Worm (Caenorhabditis elegans) whole organism, mixed stage, embryonic: ENCODE data around the gene ZK856.16.

Experiments
- M03D4.4 ChIP-seq: sonication (generic microtip); optimal IDR thresholded peaks from 2 replicates; lab custom pipeline; 2017; ENCODE audit warnings: mild to moderate bottlenecking, missing genetic modification characterization, missing compliant biosample characterization
- bed-3 ChIP-seq: fragments of 200-800 bp; sonication (Bioruptor generic); optimal IDR thresholded peaks from 3 replicates; lab custom pipeline; 2018; ENCODE audit warnings: mild to moderate bottlenecking, missing genetic modification characterization, moderate library complexity, missing compliant biosample characterization
- blmp-1 ChIP-seq: fragments of 150-350 bp; optimal IDR thresholded peaks from 2 replicates; lab custom pipeline; 2014; ENCODE audit warnings: missing biosample characterization, missing genetic modification characterization
- ceh-39 ChIP-seq: fragments of 150-350 bp; optimal IDR thresholded peaks from 2 replicates; lab custom pipeline; 2014; ENCODE audit warnings: missing biosample characterization, missing genetic modification characterization
- ceh-83 ChIP-seq: fragments of 200-800 bp; sonication (Bioruptor generic); optimal IDR thresholded peaks from 2 replicates; lab custom pipeline; 2018; ENCODE audit warnings: mild to moderate bottlenecking, missing genetic modification characterization, missing compliant biosample characterization
- cnd-1 ChIP-seq: fragments of 200-800 bp; sonication (Bioruptor generic); optimal IDR thresholded peaks from 2 replicates; lab custom pipeline; 2018; ENCODE audit warnings: mild to moderate bottlenecking, missing genetic modification characterization, missing compliant biosample characterization
- drap-1 ChIP-seq: fragments of 200-800 bp; sonication (Bioruptor generic); optimal IDR thresholded peaks from 3 replicates; lab custom pipeline; 2018; ENCODE audit warnings: mild to moderate bottlenecking, missing genetic modification characterization, missing compliant biosample characterization
- elt-1 ChIP-seq: sonication (generic microtip); optimal IDR thresholded peaks from 2 replicates; lab custom pipeline; 2017; ENCODE audit warnings: missing genetic modification characterization, mild to moderate bottlenecking, missing compliant biosample characterization, antibody characterized with exemption, moderate library complexity, borderline replicate concordance; ENCODE audit not compliant: insufficient read depth
- elt-3 ChIP-seq: fragments of 150-350 bp; optimal IDR thresholded peaks from 2 replicates; lab custom pipeline; 2014; ENCODE audit warnings: missing biosample characterization, missing genetic modification characterization
- flh-1 ChIP-seq: fragments of 200-800 bp; sonication (Bioruptor generic); optimal IDR thresholded peaks from 2 replicates; lab custom pipeline; 2018; ENCODE audit warnings: mild to moderate bottlenecking, missing genetic modification characterization, moderate library complexity, missing compliant biosample characterization
- ham-2 ChIP-seq: fragments of 200-800 bp; sonication (Bioruptor generic); optimal IDR thresholded peaks from 2 replicates; lab custom pipeline; 2018; ENCODE audit warnings: mild to moderate bottlenecking, missing genetic modification characterization, missing compliant biosample characterization
- hlh-1 ChIP-seq: fragments of 150-350 bp; optimal IDR thresholded peaks from 2 replicates; lab custom pipeline; 2014; ENCODE audit warnings: missing biosample characterization, missing genetic modification reagents, missing genetic modification characterization
- lin-13 ChIP-seq: fragments of 150-350 bp; optimal IDR thresholded peaks from 2 replicates; lab custom pipeline; 2014; ENCODE audit warnings: missing biosample characterization, missing genetic modification characterization
- lin-32 ChIP-seq: fragments of 200-800 bp; sonication (Bioruptor generic); optimal IDR thresholded peaks from 2 replicates; lab custom pipeline; 2018; ENCODE audit warnings: mild to moderate bottlenecking, missing genetic modification characterization, missing compliant biosample characterization
- lsy-2 ChIP-seq: fragments of 150-350 bp; optimal IDR thresholded peaks from 2 replicates; lab custom pipeline; 2014; ENCODE audit warnings: missing biosample characterization, missing genetic modification characterization
- mab-5 ChIP-seq: fragments of 150-350 bp; optimal IDR thresholded peaks from 2 replicates; lab custom pipeline; 2014; ENCODE audit warnings: missing biosample characterization, missing genetic modification characterization
- mep-1 ChIP-seq: fragments of 150-350 bp; optimal IDR thresholded peaks from 2 replicates; lab custom pipeline; 2017; ENCODE audit warnings: missing biosample characterization, missing genetic modification reagents, missing genetic modification characterization, inconsistent platforms
- mls-2 ChIP-seq: sonication (generic microtip); optimal IDR thresholded peaks from 2 replicates; lab custom pipeline; 2016; ENCODE audit warnings: mild to moderate bottlenecking, missing genetic modification characterization, moderate library complexity, missing compliant biosample characterization
- nhr-12 ChIP-seq: fragments of 150-350 bp; optimal IDR thresholded peaks from 2 replicates; lab custom pipeline; 2014; ENCODE audit warnings: missing biosample characterization, missing genetic modification characterization
- nhr-2 ChIP-seq: fragments of 150-350 bp; optimal IDR thresholded peaks from 2 replicates; lab custom pipeline; 2014; ENCODE audit warnings: missing biosample characterization, missing genetic modification characterization
- nhr-237 ChIP-seq: fragments of 150-350 bp; optimal IDR thresholded peaks from 2 replicates; lab custom pipeline; 2014; ENCODE audit warnings: missing biosample characterization, missing genetic modification characterization
- nhr-28 ChIP-seq: fragments of 150-350 bp; optimal IDR thresholded peaks from 2 replicates; lab custom pipeline; 2014; ENCODE audit warnings: missing biosample characterization, missing genetic modification characterization
- nhr-76 ChIP-seq: sonication (generic microtip); optimal IDR thresholded peaks from 2 replicates; lab custom pipeline; 2017; ENCODE audit warnings: missing biosample characterization, missing genetic modification characterization
- pha-4 ChIP-seq: fragments of 150-350 bp; optimal IDR thresholded peaks from 2 replicates; lab custom pipeline; 2018; ENCODE audit warnings: missing biosample characterization, missing genetic modification reagents, missing genetic modification characterization
- sem-2 ChIP-seq: fragments of 200-800 bp; sonication (Bioruptor generic); optimal IDR thresholded peaks from 2 replicates; lab custom pipeline; 2018; ENCODE audit warnings: mild to moderate bottlenecking, missing genetic modification characterization, missing compliant biosample characterization
- sptf-1 ChIP-seq: sonication (generic microtip); optimal IDR thresholded peaks from 2 replicates; lab custom pipeline; 2017; ENCODE audit warnings: mild to moderate bottlenecking, missing genetic modification characterization, moderate library complexity, missing compliant biosample characterization
- tbx-8 ChIP-seq: fragments of 200-800 bp; sonication (Bioruptor generic); optimal IDR thresholded peaks from 2 replicates; lab custom pipeline; 2018; ENCODE audit warnings: mild to moderate bottlenecking, missing genetic modification characterization, moderate library complexity, missing compliant biosample characterization
- unc-120 ChIP-seq: sonication (generic microtip); optimal IDR thresholded peaks from 2 replicates; lab custom pipeline; 2017; ENCODE audit warnings: missing genetic modification characterization, missing compliant biosample characterization; ENCODE audit not compliant: poor library complexity, severe bottlenecking
- unc-62 ChIP-seq: fragments of 150-350 bp; optimal IDR thresholded peaks from 2 replicates; lab custom pipeline; 2014; ENCODE audit warnings: missing biosample characterization, missing genetic modification reagents, missing genetic modification characterization
- zip-8 ChIP-seq: fragments of 150-350 bp; optimal IDR thresholded peaks from 2 replicates; lab custom pipeline; 2014; ENCODE audit warnings: missing biosample characterization, missing genetic modification characterization
- ztf-11 ChIP-seq: fragments of 150-350 bp; optimal IDR thresholded peaks from 2 replicates; lab custom pipeline; 2014; ENCODE audit warnings: missing biosample characterization, missing genetic modification characterization

Gene ZK856.16

DNA sequence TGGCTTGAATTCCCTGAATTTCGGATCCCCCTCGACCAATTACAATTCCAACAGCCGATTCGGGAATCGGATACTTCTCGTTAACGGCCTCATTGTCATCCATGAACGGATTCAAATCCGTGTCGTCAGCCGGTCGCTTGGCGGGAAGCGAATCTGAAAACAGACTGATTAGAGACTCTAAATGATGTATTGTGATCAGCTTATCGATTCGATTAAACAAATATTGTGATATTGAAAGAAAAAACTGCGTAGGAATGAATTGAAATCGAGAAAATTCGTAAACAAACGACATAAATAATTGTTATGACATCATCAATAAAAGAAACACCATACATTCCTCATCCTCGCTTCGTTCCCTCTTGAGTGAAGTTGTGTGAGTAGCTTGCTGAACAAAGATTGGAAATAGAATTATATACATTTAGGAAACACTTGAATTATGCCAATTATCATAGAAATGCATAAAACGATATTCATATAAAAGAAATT is 32.6 kb upstream of the ZK856.16 start:
- TF ChIP-seq nhr-28 (tag; lab: Kevin White, UChicago) (no peak), tbx-8 (GFP tag; lab: Kevin White, UChicago) (no peak), elt-1 (tag; lab: Kevin White, UChicago) (no peak), ceh-83 (GFP tag; lab: Kevin White, UChicago) (no peak), lsy-2 (tag; lab: Kevin White, UChicago) (no peak), nhr-12 (tag; lab: Kevin White, UChicago) (no peak), pha-4 (tag; lab: Kevin White, UChicago) (no peak)

DNA sequence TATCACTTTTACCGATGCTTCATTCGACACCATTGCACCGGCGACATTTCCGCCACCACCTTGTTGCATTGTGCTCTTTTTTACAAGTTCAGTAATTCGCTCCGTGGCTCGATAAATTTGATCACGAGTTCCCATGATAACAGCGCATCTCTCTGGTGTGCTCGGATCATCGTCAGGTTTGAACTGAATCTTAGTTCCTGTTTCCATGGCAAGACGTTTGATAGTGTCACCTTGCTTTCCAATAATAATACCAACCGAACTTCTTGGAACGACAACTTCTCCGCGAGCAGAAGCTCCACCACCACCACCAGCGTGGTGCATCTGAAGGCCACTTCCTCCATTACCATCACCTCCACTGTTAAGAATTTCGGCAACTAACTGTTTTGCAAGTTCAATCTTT is 31.8 kb upstream of the ZK856.16 start:
- no peak for TF ChIP-seq M03D4.4 (tag; lab: Kevin White, UChicago)
- no peak for TF ChIP-seq drap-1 (GFP tag; lab: Kevin White, UChicago)
- no peak for TF ChIP-seq nhr-76
- no peak for TF ChIP-seq elt-3 (tag; lab: Kevin White, UChicago)
- TF ChIP-seq lsy-2 (tag; lab: Kevin White, UChicago), result no peak
- no peak for TF ChIP-seq sem-2 (GFP tag; lab: Kevin White, UChicago)

DNA sequence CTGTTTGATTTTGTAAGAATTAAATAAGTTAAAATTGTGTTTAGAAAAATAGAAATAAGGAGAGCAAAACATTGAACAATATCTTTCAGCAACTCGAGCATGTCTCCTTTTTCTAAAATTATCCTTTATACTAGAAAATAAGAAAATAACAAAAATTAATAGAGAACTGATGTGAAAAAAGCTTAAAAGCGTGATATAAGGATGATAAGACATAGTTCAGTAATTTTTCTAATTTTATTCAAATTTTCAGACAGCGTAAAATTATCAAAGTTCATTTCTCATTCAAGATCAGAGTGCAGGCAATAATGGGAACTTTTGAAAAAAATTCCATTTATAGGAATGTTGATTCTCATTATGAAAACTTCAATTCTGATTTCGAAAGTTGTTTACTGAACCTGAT is 27.9 kb upstream of the ZK856.16 start, which contains the start of gene str-182:
Gene str-182 (minus strand): TSS at position 101 of the 400 bp plus-strand sequence.
- TF ChIP-seq flh-1 (GFP tag; lab: Kevin White, UChicago) (no peak), hlh-1 (no peak), nhr-12 (tag; lab: Kevin White, UChicago) (no peak), zip-8 (tag; lab: Kevin White, UChicago) (no peak), ham-2 (GFP tag; lab: Kevin White, UChicago) (no peak), mls-2 (tag; lab: Kevin White, UChicago) (no peak), unc-62 (no peak), nhr-237 (tag; lab: Kevin White, UChicago) (no peak), nhr-76 (no peak), lsy-2 (tag; lab: Kevin White, UChicago) (no peak), bed-3 (GFP tag; lab: Kevin White, UChicago) (no peak), drap-1 (GFP tag; lab: Kevin White, UChicago) (no peak), nhr-2 (tag; lab: Kevin White, UChicago) (no peak), M03D4.4 (tag; lab: Kevin White, UChicago) (no peak), ceh-39 (tag; lab: Kevin White, UChicago) (no peak), lin-13 (tag; lab: Kevin White, UChicago) (no peak), mab-5 (tag; lab: Kevin White, UChicago) (no peak), lin-32 (no peak), sptf-1 (tag; lab: Kevin White, UChicago) (no peak)

DNA sequence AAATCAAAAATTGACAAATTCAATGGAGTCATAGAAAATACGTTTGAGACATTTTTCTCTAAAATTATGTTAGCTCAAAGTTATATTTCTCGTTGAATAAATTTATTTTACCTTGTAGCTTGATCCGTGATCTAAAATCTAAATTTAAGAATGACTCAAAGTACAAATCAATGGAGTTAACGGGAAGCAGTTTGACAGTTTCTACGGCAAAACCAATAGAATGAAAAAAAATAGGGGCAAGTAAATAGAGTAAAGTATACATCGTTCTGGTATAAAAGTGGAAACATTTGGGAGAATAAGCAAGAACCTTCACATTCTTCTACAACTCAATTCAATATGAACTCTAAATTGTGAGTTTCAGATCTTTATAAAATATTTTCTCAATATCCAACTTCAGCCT is 25.5 kb upstream of the ZK856.16 start, which contains the start of gene fipr-6:
Gene fipr-6 (plus strand): TSS at position 301 of the 400 bp plus-strand sequence.
- TF ChIP-seq mab-5 (tag; lab: Kevin White, UChicago) (no peak), pha-4 (tag; lab: Kevin White, UChicago) (no peak), nhr-76 (no peak), nhr-237 (tag; lab: Kevin White, UChicago) (no peak)

DNA sequence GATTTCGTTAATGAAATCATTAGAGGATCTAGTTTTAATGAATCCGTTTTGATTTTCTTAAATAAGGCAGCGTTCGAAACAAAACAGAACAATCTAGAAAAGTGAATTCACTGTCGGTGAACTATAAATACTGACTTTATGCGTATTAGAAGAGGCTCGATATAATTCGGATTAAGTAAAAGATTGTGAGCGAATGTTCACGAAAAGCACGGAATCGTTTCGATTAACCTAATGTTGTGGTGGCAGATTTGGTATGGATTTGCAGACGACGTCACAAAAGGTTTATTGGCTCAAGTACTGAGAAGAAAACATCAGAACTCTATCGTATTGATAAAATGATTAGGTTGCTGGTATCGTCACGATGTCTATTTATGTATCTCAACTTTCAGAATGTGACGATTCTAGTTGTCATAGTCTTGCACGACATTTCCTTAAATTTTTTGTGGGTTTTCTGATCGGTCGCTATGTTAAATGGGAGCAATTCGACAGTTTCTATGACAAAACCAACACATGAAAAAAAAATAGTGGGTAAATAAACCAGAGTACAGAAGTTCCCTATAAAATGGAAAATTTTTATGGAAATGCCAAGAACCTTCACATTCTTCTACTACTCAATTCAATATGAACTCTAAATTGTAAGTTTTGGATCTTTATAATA is 24.0 kb upstream of the ZK856.16 start, which contains the start of the genes pyt-1 and fipr-7:
Gene pyt-1 (minus strand): TSS at position 101 of the 658 bp plus-strand sequence.
Gene fipr-7 (plus strand): TSS at position 608 of the 658 bp plus-strand sequence.
- TF ChIP-seq ceh-39 (tag; lab: Kevin White, UChicago) (no peak), zip-8 (tag; lab: Kevin White, UChicago) (no peak), lin-32 (no peak), pha-4 (tag; lab: Kevin White, UChicago) (no peak), cnd-1 (tag; lab: Kevin White, UChicago) (no peak), lsy-2 (tag; lab: Kevin White, UChicago) (no peak), ceh-83 (GFP tag; lab: Kevin White, UChicago) (no peak)

DNA sequence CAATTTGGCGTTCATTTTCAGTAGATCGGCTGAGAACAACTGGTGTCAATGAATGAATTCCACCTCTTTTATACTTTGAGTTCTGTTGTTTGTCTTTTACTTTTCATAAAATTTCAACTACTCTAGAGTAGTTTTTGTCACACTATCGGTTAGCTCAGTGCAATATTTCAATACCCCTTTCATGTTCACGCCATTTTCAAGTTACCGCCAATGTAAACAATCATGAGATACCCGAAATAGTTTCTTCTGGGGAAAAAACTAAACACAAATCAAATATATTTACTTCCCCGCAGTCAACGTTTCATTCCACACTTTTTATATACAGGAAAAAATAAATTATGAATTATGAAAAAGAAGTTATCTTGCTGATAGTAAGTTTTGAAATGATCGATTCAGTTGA is 23.0 kb upstream of the ZK856.16 start, which contains the start of gene fipr-4:
Gene fipr-4 (minus strand): TSS at position 101 of the 400 bp plus-strand sequence.
- TF ChIP-seq ceh-39 (tag; lab: Kevin White, UChicago) (no peak), drap-1 (GFP tag; lab: Kevin White, UChicago) (no peak), blmp-1 (no peak), mep-1 (tag; lab: Kevin White, UChicago) (no peak), nhr-12 (tag; lab: Kevin White, UChicago) (no peak), unc-62 (no peak), hlh-1 (no peak), ham-2 (GFP tag; lab: Kevin White, UChicago) (no peak), nhr-2 (tag; lab: Kevin White, UChicago) (no peak), mab-5 (tag; lab: Kevin White, UChicago) (no peak), ztf-11 (no peak), pha-4 (tag; lab: Kevin White, UChicago) (no peak), elt-3 (tag; lab: Kevin White, UChicago) (no peak), unc-120 (tag; lab: Kevin White, UChicago) (no peak), nhr-76 (no peak), bed-3 (GFP tag; lab: Kevin White, UChicago) (no peak)
